Fruit fly (Drosophila melanogaster) whole organism, adult: ENCODE data around the gene FASN1.

ENCODE experiments used
- CG11617 ChIP-seq: fragments of 200-800 bp; sonication (Bioruptor generic); optimal IDR thresholded peaks from 2 replicates; lab custom pipeline; 2017; ENCODE audit warnings: mild to moderate bottlenecking, missing biosample characterization, missing genetic modification reagents, missing genetic modification characterization
- CG12768 ChIP-seq: fragments of 200-800 bp; sonication (Bioruptor generic); optimal IDR thresholded peaks from 2 replicates; lab custom pipeline; 2017; ENCODE audit warnings: missing biosample characterization, missing genetic modification characterization, mild to moderate bottlenecking, moderate library complexity, missing genetic modification reagents
- CG14711 ChIP-seq: fragments of 200-800 bp; sonication (Bioruptor generic); optimal IDR thresholded peaks from 2 replicates; lab custom pipeline; 2018; ENCODE audit warnings: missing biosample characterization, mild to moderate bottlenecking, missing genetic modification characterization, moderate library complexity
- CG1620 ChIP-seq: fragments of 200-800 bp; sonication (Bioruptor generic); optimal IDR thresholded peaks from 2 replicates; lab custom pipeline; 2016; ENCODE audit warnings: missing biosample characterization, missing genetic modification characterization
- CG33017 ChIP-seq: fragments of 200-800 bp; sonication (Bioruptor generic); optimal IDR thresholded peaks from 2 replicates; lab custom pipeline; 2018; ENCODE audit warnings: missing biosample characterization, mild to moderate bottlenecking, missing genetic modification characterization, moderate library complexity
- CG5204 ChIP-seq: fragments of 200-800 bp; sonication (Bioruptor generic); optimal IDR thresholded peaks from 2 replicates; lab custom pipeline; 2016; ENCODE audit warnings: missing biosample characterization, missing genetic modification characterization
- CG7045 ChIP-seq: fragments of 200-800 bp; sonication (Bioruptor generic); optimal IDR thresholded peaks from 2 replicates; lab custom pipeline; 2017; ENCODE audit warnings: missing biosample characterization, mild to moderate bottlenecking, missing genetic modification characterization
- CG7101 ChIP-seq: fragments of 200-800 bp; sonication (Bioruptor generic); optimal IDR thresholded peaks from 2 replicates; lab custom pipeline; 2018; ENCODE audit warnings: missing biosample characterization, mild to moderate bottlenecking, missing genetic modification characterization, moderate library complexity
- Clk ChIP-seq: fragments of 200-800 bp; sonication (Bioruptor generic); optimal IDR thresholded peaks from 2 replicates; lab custom pipeline; 2017; ENCODE audit warnings: missing biosample characterization, missing genetic modification characterization
- Crg-1 ChIP-seq: fragments of 200-800 bp; sonication (Bioruptor generic); optimal IDR thresholded peaks from 2 replicates; lab custom pipeline; 2016; ENCODE audit warnings: missing biosample characterization, missing genetic modification characterization
- Hr96 ChIP-seq: fragments of 200-800 bp; sonication (Bioruptor generic); optimal IDR thresholded peaks from 2 replicates; lab custom pipeline; 2016; ENCODE audit warnings: missing biosample characterization, missing genetic modification characterization
- Mnt ChIP-seq: fragments of 200-800 bp; sonication (Bioruptor generic); optimal IDR thresholded peaks from 2 replicates; lab custom pipeline; 2016; ENCODE audit warnings: missing biosample characterization, mild to moderate bottlenecking, missing genetic modification characterization
- bab1 ChIP-seq: fragments of 200-800 bp; sonication (Bioruptor generic); optimal IDR thresholded peaks from 3 replicates; lab custom pipeline; 2019; ENCODE audit warnings: missing biosample characterization, mild to moderate bottlenecking, missing genetic modification characterization, moderate library complexity
- cic ChIP-seq: fragments of 200-800 bp; sonication (Bioruptor generic); optimal IDR thresholded peaks from 2 replicates; lab custom pipeline; 2017; ENCODE audit warnings: missing biosample characterization, mild to moderate bottlenecking, missing genetic modification characterization, moderate library complexity
- cnc ChIP-seq, 2 experiments: fragments of >200 bp; optimal IDR thresholded peaks; 2 replicates each; lab custom pipeline; 2017
- kay ChIP-seq: fragments of 200-800 bp; sonication (Bioruptor generic); peaks from one replicate; lab custom pipeline; 2016; ENCODE audit warnings: missing biosample characterization, missing genetic modification characterization, borderline replicate concordance
- ovo ChIP-seq: fragments of 200-800 bp; sonication (Bioruptor generic); optimal IDR thresholded peaks from 2 replicates; lab custom pipeline; 2016; ENCODE audit warnings: missing biosample characterization, missing genetic modification characterization
- pad ChIP-seq: fragments of 200-800 bp; sonication (Bioruptor generic); optimal IDR thresholded peaks from 3 replicates; lab custom pipeline; 2017; ENCODE audit warnings: missing biosample characterization, missing genetic modification characterization, mild to moderate bottlenecking, moderate library complexity, missing genetic modification reagents
- tj ChIP-seq: fragments of 200-800 bp; sonication (Bioruptor generic); optimal IDR thresholded peaks from 3 replicates; lab custom pipeline; 2017; ENCODE audit warnings: missing biosample characterization, mild to moderate bottlenecking, missing genetic modification characterization, moderate library complexity
- toe ChIP-seq: fragments of 200-800 bp; sonication (Bioruptor generic); optimal IDR thresholded peaks from 2 replicates; lab custom pipeline; 2016; ENCODE audit warnings: missing biosample characterization, missing genetic modification characterization

FASN1 gene

dm6 chr2L:3107988-3108678 is 51.7 kb downstream of the FASN1 start:
- TF ChIP-seq Hr96 (GFP tag; lab: Kevin White, UChicago) (no peak), CG7045 (no peak), ovo (GFP tag; lab: Kevin White, UChicago) (no peak), CG14711 (no peak), Clk (GFP tag; lab: Kevin White, UChicago) (no peak), Crg-1 (GFP tag; lab: Kevin White, UChicago) (no peak)

- TF ChIP-seq CG14711 (no peak), Clk (GFP tag; lab: Kevin White, UChicago) (no peak), Mnt (GFP tag; lab: Kevin White, UChicago) (no peak), Crg-1 (GFP tag; lab: Kevin White, UChicago) (no peak), cic (GFP tag; lab: Kevin White, UChicago) (no peak), toe (GFP tag; lab: Kevin White, UChicago) (no peak), CG7101 (tag; lab: Kevin White, UChicago) (no peak), CG7045 (no peak), cnc (optimal IDR thresholded peaks at IDR 0.05; lab: Kevin White, UChicago) (no peak), CG11617 (GFP tag; lab: Kevin White, UChicago) (no peak), ovo (GFP tag; lab: Kevin White, UChicago) (no peak), CG5204 (GFP tag; lab: Kevin White, UChicago) (no peak), CG1620 (GFP tag; lab: Kevin White, UChicago) (no peak), pad (GFP tag; lab: Kevin White, UChicago) (no peak), CG12768 (GFP tag; lab: Kevin White, UChicago) (no peak), Hr96 (GFP tag; lab: Kevin White, UChicago) (no peak)
Measured at dm6 chr2L:3109372-3109771, 53.0 kb downstream of the FASN1 start, which contains the start of gene PpD6. Gene PpD6 (plus strand): TSS chr2L:3109672.

- no peak for TF ChIP-seq kay (GFP tag; lab: Kevin White, UChicago)
- no peak for TF ChIP-seq Clk (GFP tag; lab: Kevin White, UChicago)
- TF ChIP-seq ovo (GFP tag; lab: Kevin White, UChicago): no peak
- no peak for TF ChIP-seq tj (GFP tag; lab: Kevin White, UChicago)
- TF ChIP-seq Hr96 (GFP tag; lab: Kevin White, UChicago): no peak
- TF ChIP-seq CG33017 (tag; lab: Kevin White, UChicago): no peak
- no peak for TF ChIP-seq Mnt (GFP tag; lab: Kevin White, UChicago)
- TF ChIP-seq pad (GFP tag; lab: Kevin White, UChicago): no peak
- TF ChIP-seq CG5204 (GFP tag; lab: Kevin White, UChicago): no peak
- TF ChIP-seq CG7045: no peak
- no peak for TF ChIP-seq CG1620 (GFP tag; lab: Kevin White, UChicago)
- no peak for TF ChIP-seq cic (GFP tag; lab: Kevin White, UChicago)
- TF ChIP-seq CG14711: no peak
- TF ChIP-seq bab1 (GFP tag; lab: Kevin White, UChicago): no peak
- no peak for TF ChIP-seq cnc (optimal IDR thresholded peaks at IDR 0.05; lab: Kevin White, UChicago)
- TF ChIP-seq CG7101 (tag; lab: Kevin White, UChicago): no peak
- no peak for TF ChIP-seq Crg-1 (GFP tag; lab: Kevin White, UChicago)
- no peak for TF ChIP-seq CG11617 (GFP tag; lab: Kevin White, UChicago)
Measured at dm6 chr2L:3114132-3114531, 57.7 kb downstream of the FASN1 start.

- TF ChIP-seq cnc (optimal IDR thresholded peaks at IDR 0.05; lab: Kevin White, UChicago): no peak
- no peak for TF ChIP-seq CG7101 (tag; lab: Kevin White, UChicago)
- no peak for TF ChIP-seq CG5204 (GFP tag; lab: Kevin White, UChicago)
- no peak for TF ChIP-seq CG14711
Measured at dm6 chr2L:3114887-3115286, 58.5 kb downstream of the FASN1 start.
